Worm (Caenorhabditis elegans) whole organism, L3 larva: Measurements from ENCODE around the gene cyp-13A4.

Experiments used
- R02D3.7 ChIP-seq: fragments of 150-350 bp; optimal IDR thresholded peaks from 2 replicates; lab custom pipeline; 2014; ENCODE audit warnings: missing biosample characterization, missing genetic modification characterization
- ZK546.5 ChIP-seq: sonication (generic microtip); optimal IDR thresholded peaks from 2 replicates; lab custom pipeline; 2017; ENCODE audit warnings: missing biosample characterization, missing genetic modification characterization
- aly-2 ChIP-seq: fragments of 150-350 bp; optimal IDR thresholded peaks from 2 replicates; lab custom pipeline; 2014; ENCODE audit warnings: missing biosample characterization, missing genetic modification characterization
- ama-1 ChIP-seq: fragments of 150-350 bp; optimal IDR thresholded peaks from 2 replicates; lab custom pipeline; 2018
- ceh-16 ChIP-seq: sonication (generic microtip); optimal IDR thresholded peaks from 2 replicates; lab custom pipeline; 2017; ENCODE audit warnings: missing biosample characterization, missing genetic modification characterization
- ceh-28 ChIP-seq: fragments of 150-350 bp; optimal IDR thresholded peaks from 2 replicates; lab custom pipeline; 2014; ENCODE audit warnings: missing biosample characterization, missing genetic modification reagents, missing genetic modification characterization
- ceh-82 ChIP-seq: fragments of 150-350 bp; optimal IDR thresholded peaks from 2 replicates; lab custom pipeline; 2014; ENCODE audit warnings: missing biosample characterization, missing genetic modification characterization
- ceh-9 ChIP-seq: sonication (generic microtip); optimal IDR thresholded peaks from 2 replicates; lab custom pipeline; 2018; ENCODE audit warnings: missing biosample characterization, missing genetic modification characterization
- daf-12 ChIP-seq: fragments of 150-350 bp; optimal IDR thresholded peaks from 2 replicates; lab custom pipeline; 2014; ENCODE audit warnings: missing biosample characterization, missing genetic modification reagents, missing genetic modification characterization
- egl-27 ChIP-seq: sonication (generic microtip); optimal IDR thresholded peaks from 4 replicates; lab custom pipeline; 2017; ENCODE audit warnings: missing biosample characterization, missing genetic modification reagents, missing genetic modification characterization
- egl-5 ChIP-seq: fragments of 150-350 bp; optimal IDR thresholded peaks from 2 replicates; lab custom pipeline; 2017; ENCODE audit warnings: missing biosample characterization, missing genetic modification reagents, missing genetic modification characterization, inconsistent platforms
- elt-1 ChIP-seq: fragments of 150-350 bp; optimal IDR thresholded peaks from 2 replicates; lab custom pipeline; 2014; ENCODE audit warnings: missing biosample characterization, missing genetic modification characterization
- elt-2 ChIP-seq: sonication (generic microtip); optimal IDR thresholded peaks from 2 replicates; lab custom pipeline; 2016; ENCODE audit warnings: missing genetic modification reagents, mild to moderate bottlenecking, missing genetic modification characterization, missing compliant biosample characterization
- elt-3 ChIP-seq, 3 experiments: fragments of 150-350 bp in 1 of 3; sonication (generic microtip) in 2 of 3; optimal IDR thresholded peaks; 2 replicates in 2 of 3; 4 replicates in 1 of 3; lab custom pipeline; 2014 to 2017; ENCODE audit warnings: missing biosample characterization in 3 of 3, missing genetic modification characterization in 3 of 3
- eor-1 ChIP-seq, 2 experiments: fragments of 150-350 bp; optimal IDR thresholded peaks; 2 replicates each; lab custom pipeline; 2014 to 2018; ENCODE audit warnings: missing biosample characterization in 2 of 2, missing genetic modification characterization in 2 of 2
- fkh-10 ChIP-seq: sonication (generic microtip); optimal IDR thresholded peaks from 2 replicates; lab custom pipeline; 2017; ENCODE audit warnings: missing biosample characterization, missing genetic modification reagents, missing genetic modification characterization
- fkh-2 ChIP-seq: fragments of 150-350 bp; optimal IDR thresholded peaks from 2 replicates; lab custom pipeline; 2014; ENCODE audit warnings: missing biosample characterization, missing genetic modification reagents, missing genetic modification characterization
- fos-1 ChIP-seq: fragments of 150-350 bp; optimal IDR thresholded peaks from 2 replicates; lab custom pipeline; 2014; ENCODE audit warnings: missing biosample characterization, missing genetic modification characterization
- hmg-11 ChIP-seq: sonication (generic microtip); optimal IDR thresholded peaks from 2 replicates; lab custom pipeline; 2016; ENCODE audit warnings: missing genetic modification characterization, missing compliant biosample characterization
- jun-1 ChIP-seq: fragments of 150-350 bp; optimal IDR thresholded peaks from 2 replicates; lab custom pipeline; 2014; ENCODE audit warnings: missing biosample characterization, missing genetic modification reagents, missing genetic modification characterization
- lin-15B ChIP-seq: fragments of 150-350 bp; optimal IDR thresholded peaks from 2 replicates; lab custom pipeline; 2014; ENCODE audit warnings: missing biosample characterization, missing genetic modification characterization
- lin-39 ChIP-seq: fragments of 150-350 bp; optimal IDR thresholded peaks from 2 replicates; lab custom pipeline; 2018; ENCODE audit warnings: missing biosample characterization, missing genetic modification reagents, missing genetic modification characterization
- lsy-12 ChIP-seq: sonication (generic microtip); optimal IDR thresholded peaks from 2 replicates; lab custom pipeline; 2016; ENCODE audit warnings: mild to moderate bottlenecking, missing genetic modification characterization, missing compliant biosample characterization
- mdl-1 ChIP-seq: fragments of 150-350 bp; optimal IDR thresholded peaks from 2 replicates; lab custom pipeline; 2014; ENCODE audit warnings: missing biosample characterization, missing genetic modification characterization
- mml-1 ChIP-seq: fragments of 150-350 bp; sonication (generic microtip); optimal IDR thresholded peaks from 3 replicates; lab custom pipeline; 2014; ENCODE audit warnings: missing biosample characterization, missing genetic modification characterization
- nfya-1 ChIP-seq: sonication (generic microtip); optimal IDR thresholded peaks from 2 replicates; lab custom pipeline; 2017; ENCODE audit warnings: missing genetic modification characterization, mild to moderate bottlenecking, missing compliant biosample characterization, antibody characterized with exemption, moderate library complexity; ENCODE audit not compliant: insufficient read depth
- nhr-11 ChIP-seq: fragments of 150-350 bp; optimal IDR thresholded peaks from 2 replicates; lab custom pipeline; 2014; ENCODE audit warnings: missing biosample characterization, missing genetic modification characterization
- nhr-12 ChIP-seq: fragments of 150-350 bp; optimal IDR thresholded peaks from 2 replicates; lab custom pipeline; 2014; ENCODE audit warnings: missing biosample characterization, missing genetic modification characterization
- nhr-23 ChIP-seq: fragments of 150-350 bp; optimal IDR thresholded peaks from 2 replicates; lab custom pipeline; 2014; ENCODE audit warnings: missing biosample characterization, missing genetic modification reagents, missing genetic modification characterization
- nhr-237 ChIP-seq: fragments of 150-350 bp; optimal IDR thresholded peaks from 2 replicates; lab custom pipeline; 2014; ENCODE audit warnings: missing biosample characterization, missing genetic modification characterization
- nhr-25 ChIP-seq: sonication (generic microtip); optimal IDR thresholded peaks from 2 replicates; lab custom pipeline; 2017; ENCODE audit warnings: missing biosample characterization, missing genetic modification characterization
- nhr-28 ChIP-seq: fragments of 150-350 bp; optimal IDR thresholded peaks from 2 replicates; lab custom pipeline; 2014; ENCODE audit warnings: missing biosample characterization, missing genetic modification characterization
- nhr-43 ChIP-seq: sonication (generic microtip); optimal IDR thresholded peaks from 2 replicates; lab custom pipeline; 2016; ENCODE audit warnings: mild to moderate bottlenecking, missing genetic modification characterization, missing compliant biosample characterization; ENCODE audit not compliant: poor library complexity, severe bottlenecking
- nhr-67 ChIP-seq: fragments of 150-350 bp; optimal IDR thresholded peaks from 2 replicates; lab custom pipeline; 2014; ENCODE audit warnings: missing biosample characterization, missing genetic modification characterization
- nhr-76 ChIP-seq: fragments of 150-350 bp; sonication (generic microtip); optimal IDR thresholded peaks from 5 replicates; lab custom pipeline; 2014; ENCODE audit warnings: missing biosample characterization, missing genetic modification characterization
- nhr-77 ChIP-seq: fragments of 150-350 bp; optimal IDR thresholded peaks from 2 replicates; lab custom pipeline; 2014; ENCODE audit warnings: missing biosample characterization, missing genetic modification characterization
- pha-4 ChIP-seq: fragments of 150-350 bp; optimal IDR thresholded peaks from 2 replicates; lab custom pipeline; 2014; ENCODE audit warnings: missing biosample characterization, missing genetic modification reagents, missing genetic modification characterization
- pqm-1 ChIP-seq: fragments of 150-350 bp; optimal IDR thresholded peaks from 2 replicates; lab custom pipeline; 2017; ENCODE audit warnings: missing biosample characterization, missing genetic modification characterization, inconsistent platforms
- sea-2 ChIP-seq: fragments of 150-350 bp; sonication (generic microtip); optimal IDR thresholded peaks from 4 replicates; lab custom pipeline; 2014; ENCODE audit warnings: missing biosample characterization, missing genetic modification reagents, missing genetic modification characterization
- skn-1 ChIP-seq: fragments of 150-350 bp; optimal IDR thresholded peaks from 2 replicates; lab custom pipeline; 2014; ENCODE audit warnings: missing biosample characterization, missing genetic modification characterization
- snpc-4 ChIP-seq: fragments of 150-350 bp; optimal IDR thresholded peaks from 2 replicates; lab custom pipeline; 2014; ENCODE audit warnings: missing biosample characterization, missing genetic modification characterization
- tbx-2 ChIP-seq: sonication (generic microtip); optimal IDR thresholded peaks from 2 replicates; lab custom pipeline; 2016; ENCODE audit warnings: mild to moderate bottlenecking, missing genetic modification characterization, missing compliant biosample characterization
- unc-39 ChIP-seq: sonication (generic microtip); optimal IDR thresholded peaks from 4 replicates; lab custom pipeline; 2017; ENCODE audit warnings: missing biosample characterization, missing genetic modification characterization
- unc-62 ChIP-seq: fragments of 150-350 bp; sonication (generic microtip); optimal IDR thresholded peaks from 4 replicates; lab custom pipeline; 2014; ENCODE audit warnings: missing biosample characterization, missing genetic modification reagents, missing genetic modification characterization
- zag-1 ChIP-seq: fragments of 150-350 bp; optimal IDR thresholded peaks from 2 replicates; lab custom pipeline; 2014; ENCODE audit warnings: missing biosample characterization, missing genetic modification characterization
- ztf-11 ChIP-seq: fragments of 150-350 bp; optimal IDR thresholded peaks from 2 replicates; lab custom pipeline; 2014; ENCODE audit warnings: missing biosample characterization, missing genetic modification characterization
- ztf-4 ChIP-seq: fragments of 150-350 bp; optimal IDR thresholded peaks from 2 replicates; lab custom pipeline; 2014; ENCODE audit warnings: missing biosample characterization, missing genetic modification characterization

The cyp-13A4 gene

ce11 chrII:9773892-9774581 is 23.5 kb downstream of the cyp-13A4 start, which contains the start of gene ZK1321.4:
Gene ZK1321.4, minus strand, starts transcription at chrII:9773942.
- TF ChIP-seq nfya-1 (tag; lab: Kevin White, UChicago) (peak; percentile 22), ZK546.5 (no peak)
- TF ChIP-seq, all 47 proteins: peak for 1

DNA sequence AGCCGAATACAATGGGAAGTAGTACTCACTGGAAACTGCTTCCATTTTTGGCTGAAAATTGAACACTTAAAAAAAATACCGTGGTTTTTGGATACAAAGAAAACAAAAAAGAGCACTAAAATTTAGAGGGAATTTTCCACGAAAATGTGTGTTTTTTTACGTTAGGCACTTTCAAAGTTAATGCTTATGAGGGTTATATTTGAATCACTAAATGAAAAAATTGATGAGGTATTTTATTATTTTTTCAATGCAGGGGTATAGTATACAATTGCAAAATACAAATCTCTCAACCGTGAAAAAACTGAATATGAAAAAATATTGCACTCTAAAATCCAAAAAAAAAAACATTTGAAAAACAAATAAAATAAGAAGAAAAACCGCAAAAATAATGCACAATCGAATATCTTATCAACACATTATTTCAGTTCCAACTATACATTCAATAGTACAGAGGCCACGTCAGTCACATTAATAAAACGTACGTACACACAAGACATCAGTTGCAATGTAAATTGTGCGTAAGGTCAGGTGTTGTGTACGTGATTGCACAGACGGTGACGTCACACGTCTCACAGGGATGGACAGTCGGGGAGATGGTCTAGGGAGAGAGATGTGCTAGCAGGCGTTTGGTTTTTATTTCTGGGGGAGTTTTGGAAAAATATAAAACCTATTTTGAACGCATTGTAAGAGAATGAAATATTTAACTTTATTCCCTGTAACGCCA is 27.6 kb downstream of the cyp-13A4 start, which contains the start of gene aqp-10:
aqp-10 (minus strand) TSS at position 51 of the 724 bp plus-strand sequence.
- TF ChIP-seq nhr-28 (tag; lab: Kevin White, UChicago): no peak
- peak; percentile 76 for TF ChIP-seq elt-2 (tag; lab: Kevin White, UChicago)
- no peak for TF ChIP-seq nhr-67 (tag; lab: Kevin White, UChicago)
- no peak for TF ChIP-seq ZK546.5
- TF ChIP-seq ztf-11: no peak
- no peak for TF ChIP-seq elt-3 (tag; optimal IDR thresholded peaks at IDR 0.05; lab: Kevin White, UChicago)
- TF ChIP-seq nhr-23: peak; percentile 12
- peak; percentile 20 for TF ChIP-seq ceh-28
- no peak for TF ChIP-seq unc-39
- peak; percentile 36 for TF ChIP-seq snpc-4 (tag; lab: Kevin White, UChicago)
- TF ChIP-seq aly-2 (tag; lab: Kevin White, UChicago): no peak
- TF ChIP-seq daf-12 (tag; lab: Kevin White, UChicago): no peak
- no peak for TF ChIP-seq nhr-11 (tag; lab: Kevin White, UChicago)
- TF ChIP-seq nhr-12 (tag; lab: Kevin White, UChicago): no peak
- TF ChIP-seq lin-39 (tag; lab: Kevin White, UChicago): no peak
- no peak for TF ChIP-seq fkh-10 (GFP tag; lab: Kevin White, UChicago)
- TF ChIP-seq ceh-9 (tag; lab: Kevin White, UChicago): no peak
- TF ChIP-seq jun-1 (tag; lab: Kevin White, UChicago): no peak
- TF ChIP-seq elt-1 (tag; lab: Kevin White, UChicago): no peak
- TF ChIP-seq ama-1: no peak
- no peak for TF ChIP-seq nhr-25
- TF ChIP-seq egl-5 (tag; lab: Kevin White, UChicago): no peak
- no peak for TF ChIP-seq fos-1 (tag; lab: Kevin White, UChicago)
- no peak for TF ChIP-seq fkh-2 (tag; lab: Kevin White, UChicago)
- peak; percentile 66 for TF ChIP-seq pha-4 (tag; lab: Kevin White, UChicago)
- TF ChIP-seq sea-2 (GFP tag; lab: Kevin White, UChicago): no peak
- no peak for TF ChIP-seq lsy-12 (tag; lab: Kevin White, UChicago)
- TF ChIP-seq zag-1: no peak
- no peak for TF ChIP-seq skn-1 (tag; lab: Kevin White, UChicago)
- TF ChIP-seq tbx-2 (tag; lab: Kevin White, UChicago): no peak
- no peak for TF ChIP-seq nhr-76 (tag; lab: Kevin White, UChicago)
- no peak for TF ChIP-seq nhr-237
- no peak for TF ChIP-seq ceh-82 (tag; lab: Kevin White, UChicago)
- peak; percentile 73 for TF ChIP-seq hmg-11 (tag; lab: Kevin White, UChicago)
- no peak for TF ChIP-seq lin-15B (tag; lab: Kevin White, UChicago)
- no peak for TF ChIP-seq ceh-16 (tag; lab: Kevin White, UChicago)
- peak; percentile 86 for TF ChIP-seq nfya-1 (tag; lab: Kevin White, UChicago)
- peak; percentile 13 for TF ChIP-seq R02D3.7 (tag; lab: Kevin White, UChicago)
- no peak for TF ChIP-seq unc-62
- TF ChIP-seq mdl-1 (tag; lab: Kevin White, UChicago): no peak
- TF ChIP-seq nhr-77 (tag; lab: Kevin White, UChicago): no peak
- TF ChIP-seq egl-27 (tag; lab: Kevin White, UChicago): no peak
- TF ChIP-seq pqm-1 (tag; lab: Kevin White, UChicago): peak; percentile 78
- peak; percentile 30 for TF ChIP-seq nhr-43
- TF ChIP-seq eor-1 (tag; optimal IDR thresholded peaks at IDR 0.05; lab: Kevin White, UChicago): no peak
- no peak for TF ChIP-seq mml-1 (tag; lab: Kevin White, UChicago)
- TF ChIP-seq ztf-4: no peak
